In genomic region chrX:10933776-10934175, dm6 we compare ENCODE assay signal across 4 fruit fly cellular contexts.
TF ChIP-seq lines count a peak whose summit lies in the region.

No protein-coding gene starts in this region.

- no peak for TF ChIP-seq CTCF in whole organism, embryonic (GFP tag; optimal IDR thresholded peaks at IDR 0.05; lab: Kevin White, UChicago)

TF ChIP-seq in whole organism, embryonic, 481 proteins besides CTCF, POLR2A, EP300 and RAD21 (continues in another document):
- TF ChIP-seq CG11085 (GFP tag; IDR thresholded peaks at IDR 0.05; lab: Robert Waterston, UW) (no peak), Drgx (GFP tag; IDR thresholded peaks at IDR 0.05; lab: Robert Waterston, UW) (peak; percentile 35; the same call in 1 of the 2 replicates), CG15479 (GFP tag; optimal IDR thresholded peaks at IDR 0.05; lab: Kevin White, UChicago) (no peak), luna (GFP tag; optimal IDR thresholded peaks at IDR 0.05; lab: Kevin White, UChicago) (no peak), CG1603 (tag; optimal IDR thresholded peaks at IDR 0.05; lab: Kevin White, UChicago) (peak; percentile 18), chif (GFP tag; optimal IDR thresholded peaks at IDR 0.05; lab: Kevin White, UChicago) (no peak), CG10543 (GFP tag; optimal IDR thresholded peaks at IDR 0.05; lab: Kevin White, UChicago) (no peak), Med (GFP tag; lab: Kevin White, UChicago) (peak; percentile 24), gt (GFP tag; IDR thresholded peaks at IDR 0.05; lab: Robert Waterston, UW) (no peak), Deaf1 (tag; optimal IDR thresholded peaks at IDR 0.05; lab: Kevin White, UChicago) (no peak), ci (GFP tag; IDR thresholded peaks at IDR 0.05; lab: Robert Waterston, UW) (0 out of 3 replicates have a peak, but pooled peaks have one; percentile 39), CrebB (tag; optimal IDR thresholded peaks at IDR 0.05; lab: Kevin White, UChicago) (no peak), Sox102F (GFP tag; optimal IDR thresholded peaks at IDR 0.05; lab: Kevin White, UChicago) (peak; percentile 9), Blimp-1 (GFP tag; optimal IDR thresholded peaks at IDR 0.05; lab: Kevin White, UChicago) (no peak), Atf-2 (GFP tag; optimal IDR thresholded peaks at IDR 0.05; lab: Kevin White, UChicago) (no peak), cwo (GFP tag; optimal IDR thresholded peaks at IDR 0.05; lab: Kevin White, UChicago) (no peak), sens (GFP tag; lab: Kevin White, UChicago) (peak; percentile 53), CG1792 (GFP tag; optimal IDR thresholded peaks at IDR 0.05; lab: Kevin White, UChicago) (no peak), CG16813 (GFP tag; IDR thresholded peaks at IDR 0.05; lab: Robert Waterston, UW; ENCODE audit: partially characterized antibody) (no peak), Ada2b (GFP tag; IDR thresholded peaks at IDR 0.05; lab: Robert Waterston, UW) (no peak), dmrt99B (tag; optimal IDR thresholded peaks at IDR 0.05; lab: Kevin White, UChicago) (peak; percentile 8), unc-4 (GFP tag; IDR thresholded peaks at IDR 0.05; lab: Robert Waterston, UW; ENCODE audit: partially characterized antibody) (no peak), CG5180 (GFP tag; optimal IDR thresholded peaks at IDR 0.05; lab: Kevin White, UChicago) (no peak)

TF ChIP-seq in whole organism, prepupa, 60 proteins besides CTCF, POLR2A, EP300 and RAD21 (continues in another document):
- peak; percentile 27 for TF ChIP-seq net (GFP tag; optimal IDR thresholded peaks at IDR 0.05; lab: Kevin White, UChicago)
- no peak for TF ChIP-seq CG6808 (GFP tag; optimal IDR thresholded peaks at IDR 0.05; lab: Kevin White, UChicago)
- no peak for TF ChIP-seq fkh (GFP tag; optimal IDR thresholded peaks at IDR 0.05; lab: Kevin White, UChicago)
- peak; percentile 10 for TF ChIP-seq CG6792 (GFP tag; optimal IDR thresholded peaks at IDR 0.05; lab: Kevin White, UChicago)
- peak; percentile 64 for TF ChIP-seq eg (GFP tag; IDR thresholded peaks at IDR 0.05; lab: Robert Waterston, UW)
- TF ChIP-seq CG8119 (GFP tag; IDR thresholded peaks at IDR 0.05; lab: Robert Waterston, UW): peak; percentile 63
- TF ChIP-seq vri (GFP tag; optimal IDR thresholded peaks at IDR 0.05; lab: Kevin White, UChicago): no peak
- TF ChIP-seq CG10669 (GFP tag; optimal IDR thresholded peaks at IDR 0.05; lab: Kevin White, UChicago): no peak
- TF ChIP-seq CG4318 (GFP tag; optimal IDR thresholded peaks at IDR 0.05; lab: Kevin White, UChicago): peak; percentile 28
- peak; percentile 31 for TF ChIP-seq dac (GFP tag; optimal IDR thresholded peaks at IDR 0.05; lab: Kevin White, UChicago)
- TF ChIP-seq OdsH (GFP tag; optimal IDR thresholded peaks at IDR 0.05; lab: Kevin White, UChicago): peak; percentile 57
- no peak for TF ChIP-seq Ets21C (GFP tag; optimal IDR thresholded peaks at IDR 0.05; lab: Kevin White, UChicago)
- peak; percentile 24 for TF ChIP-seq Eip75B (GFP tag; optimal IDR thresholded peaks at IDR 0.05; lab: Kevin White, UChicago)
- peak; percentile 19 for TF ChIP-seq CG31627 (GFP tag; optimal IDR thresholded peaks at IDR 0.05; lab: Kevin White, UChicago)
- TF ChIP-seq esn (GFP tag; optimal IDR thresholded peaks at IDR 0.05; lab: Kevin White, UChicago): peak; percentile 39
- TF ChIP-seq Ets96B (tag; optimal IDR thresholded peaks at IDR 0.05; lab: Kevin White, UChicago): no peak
- TF ChIP-seq Eip93F (GFP tag; optimal IDR thresholded peaks at IDR 0.05; lab: Kevin White, UChicago): no peak
- peak; percentile 61 for TF ChIP-seq CG15336 (GFP tag; IDR thresholded peaks at IDR 0.05; lab: Robert Waterston, UW)
- peak; percentile 52 for TF ChIP-seq acj6 (GFP tag; optimal IDR thresholded peaks at IDR 0.05; lab: Kevin White, UChicago)
- no peak for TF ChIP-seq CG11762 (GFP tag; optimal IDR thresholded peaks at IDR 0.05; lab: Kevin White, UChicago; ENCODE audit: insufficient read depth)
- peak; percentile 40 for TF ChIP-seq topi (GFP tag; optimal IDR thresholded peaks at IDR 0.05; lab: Kevin White, UChicago)
- no peak for TF ChIP-seq Lpt (GFP tag; optimal IDR thresholded peaks at IDR 0.05; lab: Kevin White, UChicago)
- TF ChIP-seq fd85E (GFP tag; optimal IDR thresholded peaks at IDR 0.05; lab: Kevin White, UChicago): no peak
- peak; percentile 12 for TF ChIP-seq svp (GFP tag; lab: Kevin White, UChicago)
- TF ChIP-seq CG3032 (tag; optimal IDR thresholded peaks at IDR 0.05; lab: Kevin White, UChicago): no peak

TF ChIP-seq in whole organism, pupa, 21 proteins besides CTCF, POLR2A, EP300 and RAD21:
- peak; percentile 61 for TF ChIP-seq Pif1A (GFP tag; optimal IDR thresholded peaks at IDR 0.05; lab: Kevin White, UChicago)
- no peak for TF ChIP-seq CG12605 (GFP tag; IDR thresholded peaks at IDR 0.05; lab: Robert Waterston, UW)
- peak; percentile 60; the same call in 1 of the 2 replicates for TF ChIP-seq CG32121 (GFP tag; IDR thresholded peaks at IDR 0.05; lab: Robert Waterston, UW)
- no peak for TF ChIP-seq rn (GFP tag; IDR thresholded peaks at IDR 0.05; lab: Robert Waterston, UW)
- TF ChIP-seq Ets98B (GFP tag; IDR thresholded peaks at IDR 0.05; lab: Robert Waterston, UW): 0 out of 2 replicates have a peak, but pooled peaks have one; percentile 8
- no peak for TF ChIP-seq D1 (tag; optimal IDR thresholded peaks at IDR 0.05; lab: Kevin White, UChicago)
- TF ChIP-seq CG14655 (GFP tag; optimal IDR thresholded peaks at IDR 0.05; lab: Kevin White, UChicago): peak; percentile 53
- TF ChIP-seq EcR (GFP tag; optimal IDR thresholded peaks at IDR 0.05; lab: Kevin White, UChicago): no peak
- TF ChIP-seq Pif1B (GFP tag; optimal IDR thresholded peaks at IDR 0.05; lab: Kevin White, UChicago): no peak
- TF ChIP-seq CG4496 (GFP tag; IDR thresholded peaks at IDR 0.05; lab: Robert Waterston, UW): no peak
- TF ChIP-seq CG34367 (tag; optimal IDR thresholded peaks at IDR 0.05; lab: Kevin White, UChicago): peak; percentile 1
- TF ChIP-seq CG13204 (GFP tag; optimal IDR thresholded peaks at IDR 0.05; lab: Kevin White, UChicago): no peak
- TF ChIP-seq Snoo (tag; optimal IDR thresholded peaks at IDR 0.05; lab: Kevin White, UChicago): no peak
- TF ChIP-seq CG15710 (tag; optimal IDR thresholded peaks at IDR 0.05; lab: Kevin White, UChicago): no peak
- TF ChIP-seq fd96Ca (GFP tag; IDR thresholded peaks at IDR 0.05; lab: Robert Waterston, UW): peak; percentile 44; the same call in 1 of the 3 replicates
- no peak for TF ChIP-seq CG10348 (GFP tag; IDR thresholded peaks at IDR 0.05; lab: Robert Waterston, UW)
- peak; percentile 43 for TF ChIP-seq CG8301 (tag; optimal IDR thresholded peaks at IDR 0.05; lab: Kevin White, UChicago)
- TF ChIP-seq CG9948 (tag; optimal IDR thresholded peaks at IDR 0.05; lab: Kevin White, UChicago): peak; percentile 26
- peak; percentile 14 for TF ChIP-seq CG8159 (tag; optimal IDR thresholded peaks at IDR 0.05; lab: Kevin White, UChicago)
- no peak for TF ChIP-seq gl (tag; optimal IDR thresholded peaks at IDR 0.05; lab: Kevin White, UChicago)
- TF ChIP-seq CG17806 (tag; optimal IDR thresholded peaks at IDR 0.05; lab: Kevin White, UChicago): peak; percentile 24

TF ChIP-seq in whole organism, wandering third instar larva, 38 proteins besides CTCF, POLR2A, EP300 and RAD21:
- TF ChIP-seq h (GFP tag; optimal IDR thresholded peaks at IDR 0.05; lab: Kevin White, UChicago) (peak; percentile 9), Dfd (GFP tag; optimal IDR thresholded peaks at IDR 0.05; lab: Kevin White, UChicago) (no peak), Hr83 (GFP tag; optimal IDR thresholded peaks at IDR 0.05; lab: Kevin White, UChicago; ENCODE audit: poor library complexity, severe bottlenecking) (no peak), foxo (GFP tag; optimal IDR thresholded peaks at IDR 0.05; lab: Kevin White, UChicago) (peak in 1 of 2 experiments; percentile 38), Dif (GFP tag; optimal IDR thresholded peaks at IDR 0.05; lab: Kevin White, UChicago; ENCODE audit: partially characterized antibody) (no peak), GATAd (GFP tag; optimal IDR thresholded peaks at IDR 0.05; lab: Kevin White, UChicago) (no peak), sage (GFP tag; optimal IDR thresholded peaks at IDR 0.05; lab: Kevin White, UChicago) (no peak), fru (GFP tag; optimal IDR thresholded peaks at IDR 0.05; lab: Kevin White, UChicago) (peak; percentile 2)

Comparison
In these comparisons a context has a peak if more than half of its experiments do, and no peak if none do; other contexts are left out.
1. Of the 7 proteins assayed by ChIP-seq in both whole organism, embryonic and whole organism, prepupa: peak only in whole organism, embryonic: Sox102F; only in whole organism, prepupa: Hr39; in both: none; in neither: 5.